Fruit fly (Drosophila melanogaster) whole organism, pupa: ENCODE data around the gene CG31126.

Experiments
- CG13204 ChIP-seq: fragments of 200-800 bp; sonication (Bioruptor generic); optimal IDR thresholded peaks from 2 replicates; lab custom pipeline; 2018; ENCODE audit warnings: missing biosample characterization, mild to moderate bottlenecking, missing genetic modification characterization, moderate library complexity
- CG14655 ChIP-seq: fragments of 200-800 bp; sonication (Bioruptor generic); optimal IDR thresholded peaks from 3 replicates; lab custom pipeline; 2017; ENCODE audit warnings: mild to moderate bottlenecking, missing biosample characterization, missing genetic modification reagents, missing genetic modification characterization
- CG4496 ChIP-seq: fragments of 200-800 bp; sonication (Bioruptor generic); IDR thresholded peaks from 3 replicates; pipeline ENCODE4 v1.3.6; 2022; ENCODE audit warnings: missing biosample characterization, missing genetic modification characterization
- CG8159 ChIP-seq: fragments of 200-800 bp; sonication (Bioruptor generic); optimal IDR thresholded peaks from 3 replicates; lab custom pipeline; 2018; ENCODE audit warnings: missing biosample characterization, mild to moderate bottlenecking, missing genetic modification characterization, moderate library complexity
- EcR ChIP-seq: fragments of 200-800 bp; sonication (Bioruptor generic); optimal IDR thresholded peaks from 3 replicates; lab custom pipeline; 2019; ENCODE audit warnings: missing biosample characterization, missing genetic modification characterization, mild to moderate bottlenecking, moderate library complexity, missing genetic modification reagents
- Ets98B ChIP-seq: fragments of 200-800 bp; sonication (Bioruptor generic); IDR thresholded peaks from 2 replicates; pipeline ENCODE4 v1.3.6; 2022; ENCODE audit warnings: missing biosample characterization, missing genetic modification characterization
- Pif1A ChIP-seq: fragments of 200-800 bp; sonication (Bioruptor generic); optimal IDR thresholded peaks from 3 replicates; lab custom pipeline; 2016; ENCODE audit warnings: missing biosample characterization, missing genetic modification characterization
- Pif1B ChIP-seq: fragments of 200-800 bp; sonication (Bioruptor generic); optimal IDR thresholded peaks from 3 replicates; lab custom pipeline; 2016; ENCODE audit warnings: missing biosample characterization, missing genetic modification characterization
- Snoo ChIP-seq: fragments of 200-800 bp; sonication (Bioruptor generic); optimal IDR thresholded peaks from 3 replicates; lab custom pipeline; 2017; ENCODE audit warnings: missing biosample characterization, mild to moderate bottlenecking, missing genetic modification characterization, inconsistent platforms
- fd96Ca ChIP-seq: fragments of 200-800 bp; sonication (Bioruptor generic); IDR thresholded peaks from 3 replicates; pipeline ENCODE4 v1.3.6; 2022; ENCODE audit warnings: missing biosample characterization, missing genetic modification characterization

DNA sequence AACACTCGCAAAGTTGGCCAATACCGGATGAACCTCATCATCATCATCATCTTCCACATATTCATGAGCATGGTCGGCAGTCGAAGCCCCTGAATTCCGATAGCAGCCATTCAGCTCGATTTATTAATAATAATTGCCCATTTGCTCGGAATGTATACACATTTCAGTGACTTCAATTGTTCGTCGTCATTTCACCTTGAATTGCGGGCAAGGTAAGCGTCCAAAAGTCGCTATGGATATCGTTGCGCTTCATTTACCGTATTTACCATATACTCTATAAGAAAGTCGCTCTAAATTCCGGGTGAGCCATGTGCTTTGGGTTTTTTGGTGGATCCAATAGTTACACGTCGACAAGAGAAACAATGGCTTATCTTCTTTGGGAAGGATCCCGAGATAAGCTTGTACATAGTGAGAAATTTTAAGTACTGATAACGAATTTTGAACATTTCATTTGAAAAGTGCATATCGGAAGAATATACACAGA lies 33.4 kb upstream of the CG31126 start:
- TF ChIP-seq CG13204 (no peak), Snoo (tag; lab: Kevin White, UChicago) (no peak), fd96Ca (GFP tag; lab: Robert Waterston, UW) (peak; percentile 12; the same call in 1 of the 3 replicates), CG4496 (GFP tag; lab: Robert Waterston, UW) (peak; percentile 47; the same call in 1 of the 3 replicates), CG8159 (peak; percentile 27), Pif1A (GFP tag; lab: Kevin White, UChicago) (no peak), Ets98B (GFP tag; lab: Robert Waterston, UW) (no peak; the same call in 1 of the 2 replicates), EcR (GFP tag; lab: Kevin White, UChicago) (peak; percentile 7), CG14655 (GFP tag; lab: Kevin White, UChicago) (no peak), Pif1B (GFP tag; lab: Kevin White, UChicago) (no peak)
